Worm (Caenorhabditis elegans) whole organism, L4/young adult: ENCODE results near the gene ruvb-2.
A peak's percentile ranks its signal among the peaks of the same experiment; 100 is the strongest.

Experiments used
- W03F9.2 ChIP-seq: fragments of 150-350 bp; optimal IDR thresholded peaks from 2 replicates; lab custom pipeline; 2014; ENCODE audit warnings: missing biosample characterization, missing genetic modification characterization
- dao-5 ChIP-seq: sonication (generic microtip); optimal IDR thresholded peaks from 2 replicates; lab custom pipeline; 2016; ENCODE audit warnings: missing genotype, missing genetic modification characterization, moderate library complexity, missing compliant biosample characterization
- him-1 ChIP-seq: sonication (generic microtip); optimal IDR thresholded peaks from 2 replicates; lab custom pipeline; 2016; ENCODE audit warnings: missing genotype, missing genetic modification reagents, missing genetic modification characterization, missing compliant biosample characterization

ce11 chrIV:6881183-6881582 is 38.0 kb downstream of the ruvb-2 start:
- TF ChIP-seq W03F9.2 (tag; lab: Kevin White, UChicago) (no peak), him-1 (tag; lab: Kevin White, UChicago) (peak; percentile 13), dao-5 (tag; lab: Kevin White, UChicago) (no peak)
